Worm (Caenorhabditis elegans) whole organism, L1 larva: Measurements from ENCODE around the gene K10C8.4.
A peak's percentile ranks its signal among the peaks of the same experiment; 100 is the strongest.

Source experiments
- C04F5.9 ChIP-seq: sonication (generic microtip); optimal IDR thresholded peaks from 2 replicates; lab custom pipeline; 2016; ENCODE audit warnings: missing genetic modification characterization, missing compliant biosample characterization
- C16A3.4 ChIP-seq: fragments of 150-350 bp; optimal IDR thresholded peaks from 2 replicates; lab custom pipeline; 2014; ENCODE audit warnings: missing biosample characterization, missing genetic modification characterization
- C34B4.2 ChIP-seq: sonication (generic microtip); optimal IDR thresholded peaks from 2 replicates; lab custom pipeline; 2017; ENCODE audit warnings: mild to moderate bottlenecking, missing genetic modification characterization, missing compliant biosample characterization
- F16B12.6 ChIP-seq: fragments of 150-350 bp; optimal IDR thresholded peaks from 2 replicates; lab custom pipeline; 2014; ENCODE audit warnings: missing biosample characterization, missing genetic modification characterization
- Y116A8C.19 ChIP-seq: sonication (generic microtip); optimal IDR thresholded peaks from 2 replicates; lab custom pipeline; 2016; ENCODE audit warnings: missing compliant biosample characterization, missing genetic modification characterization, borderline replicate concordance
- aha-1 ChIP-seq: fragments of 150-350 bp; optimal IDR thresholded peaks from 2 replicates; lab custom pipeline; 2014; ENCODE audit warnings: missing biosample characterization, missing genetic modification characterization
- alr-1 ChIP-seq: fragments of 200-800 bp; sonication (Bioruptor generic); optimal IDR thresholded peaks from 2 replicates; lab custom pipeline; 2018; ENCODE audit warnings: borderline replicate concordance, mild to moderate bottlenecking, missing genetic modification characterization, missing compliant biosample characterization
- ama-1 ChIP-seq: fragments of 150-350 bp; optimal IDR thresholded peaks from 2 replicates; lab custom pipeline; 2014
- blmp-1 ChIP-seq: fragments of 150-350 bp; optimal IDR thresholded peaks from 2 replicates; lab custom pipeline; 2014; ENCODE audit warnings: missing biosample characterization, missing genetic modification characterization
- ceh-63 ChIP-seq: fragments of 200-800 bp; sonication (Bioruptor generic); optimal IDR thresholded peaks from 2 replicates; lab custom pipeline; 2018; ENCODE audit warnings: mild to moderate bottlenecking, missing genetic modification characterization, missing compliant biosample characterization
- ceh-88 ChIP-seq: fragments of 200-800 bp; sonication (Bioruptor generic); IDR thresholded peaks from 2 replicates; pipeline ENCODE4 v1.3.6; 2022; ENCODE audit warnings: missing genetic modification characterization, missing compliant biosample characterization
- ceh-90 ChIP-seq: sonication (generic microtip); optimal IDR thresholded peaks from 2 replicates; lab custom pipeline; 2016; ENCODE audit warnings: missing genetic modification characterization, missing compliant biosample characterization
- ces-1 ChIP-seq: fragments of 150-350 bp; optimal IDR thresholded peaks from 2 replicates; lab custom pipeline; 2014; ENCODE audit warnings: missing biosample characterization, missing genetic modification reagents, missing genetic modification characterization
- dsc-1 ChIP-seq: sonication (generic microtip); optimal IDR thresholded peaks from 2 replicates; lab custom pipeline; 2016; ENCODE audit warnings: mild to moderate bottlenecking, missing genetic modification characterization, missing compliant biosample characterization
- efl-1 ChIP-seq, 4 experiments: fragments of 150-350 bp; optimal IDR thresholded peaks in 3 of 4; peaks in 1 of 4; 1 replicate in 1 of 4; 2 replicates in 3 of 4; lab custom pipeline; 2014; ENCODE audit warnings: missing biosample characterization in 2 of 4, missing genetic modification characterization in 2 of 4, missing genetic modification reagents in 2 of 4
- egl-13 ChIP-seq: sonication (generic microtip); optimal IDR thresholded peaks from 2 replicates; lab custom pipeline; 2016; ENCODE audit warnings: missing genotype, missing genetic modification reagents, missing genetic modification characterization, missing compliant biosample characterization
- egl-27 ChIP-seq, 2 experiments: fragments of 150-350 bp in 1 of 2; sonication (generic microtip); optimal IDR thresholded peaks; 3 replicates each; lab custom pipeline; 2017 to 2018; ENCODE audit warnings: missing biosample characterization in 2 of 2, missing genetic modification characterization in 2 of 2, missing genetic modification reagents in 2 of 2
- elt-2 ChIP-seq: sonication (generic microtip); optimal IDR thresholded peaks from 2 replicates; lab custom pipeline; 2016; ENCODE audit warnings: missing genetic modification characterization, mild to moderate bottlenecking, inconsistent platforms, missing compliant biosample characterization, missing genetic modification reagents
- elt-3 ChIP-seq, 6 experiments: fragments of 150-350 bp in 1 of 6; sonication (generic microtip); optimal IDR thresholded peaks; 2 replicates each; lab custom pipeline; 2017 to 2018; ENCODE audit warnings: missing biosample characterization in 6 of 6, missing genetic modification characterization in 6 of 6, inconsistent platforms in 1 of 6
- fkh-8 ChIP-seq: sonication (generic microtip); optimal IDR thresholded peaks from 2 replicates; lab custom pipeline; 2016; ENCODE audit warnings: mild to moderate bottlenecking, missing genetic modification characterization, missing compliant biosample characterization
- fos-1 ChIP-seq: fragments of 150-350 bp; optimal IDR thresholded peaks from 2 replicates; lab custom pipeline; 2014; ENCODE audit warnings: missing biosample characterization, missing genetic modification characterization
- grh-1 ChIP-seq: fragments of 200-800 bp; sonication (Bioruptor generic); IDR thresholded peaks from 2 replicates; pipeline ENCODE4 v1.3.6; 2022; ENCODE audit warnings: missing genetic modification reagents, missing genetic modification characterization, missing compliant biosample characterization
- hlh-17 ChIP-seq: fragments of 200-800 bp; sonication (Bioruptor generic); optimal IDR thresholded peaks from 2 replicates; lab custom pipeline; 2018; ENCODE audit warnings: missing genetic modification characterization, mild to moderate bottlenecking, missing compliant biosample characterization, moderate library complexity, borderline replicate concordance
- hlh-4 ChIP-seq: sonication (generic microtip); optimal IDR thresholded peaks from 2 replicates; lab custom pipeline; 2016; ENCODE audit warnings: mild to moderate bottlenecking, missing genetic modification characterization, missing compliant biosample characterization
- irx-1 ChIP-seq: sonication (generic microtip); optimal IDR thresholded peaks from 2 replicates; lab custom pipeline; 2016; ENCODE audit warnings: missing genetic modification characterization, missing compliant biosample characterization
- lin-15B ChIP-seq: fragments of 150-350 bp; sonication (generic microtip); optimal IDR thresholded peaks from 3 replicates; lab custom pipeline; 2014; ENCODE audit warnings: missing biosample characterization, missing genetic modification characterization
- mab-9 ChIP-seq: fragments of 200-800 bp; sonication (Bioruptor generic); IDR thresholded peaks from 2 replicates; pipeline ENCODE4 v1.3.6; 2022; ENCODE audit warnings: missing genetic modification reagents, missing genetic modification characterization, missing compliant biosample characterization
- mep-1 ChIP-seq: fragments of 150-350 bp; optimal IDR thresholded peaks from 2 replicates; lab custom pipeline; 2014; ENCODE audit warnings: missing biosample characterization, missing genetic modification characterization
- nhr-11 ChIP-seq: fragments of 150-350 bp; optimal IDR thresholded peaks from 2 replicates; lab custom pipeline; 2014; ENCODE audit warnings: missing biosample characterization, missing genetic modification characterization
- nhr-19 ChIP-seq: fragments of 200-800 bp; sonication (Bioruptor generic); conservative IDR thresholded peaks from 2 replicates; pipeline ENCODE4 v1.3.6; 2022; ENCODE audit warnings: missing genetic modification characterization, missing compliant biosample characterization
- nhr-20 ChIP-seq: sonication (generic microtip); optimal IDR thresholded peaks from 2 replicates; lab custom pipeline; 2016; ENCODE audit warnings: mild to moderate bottlenecking, missing genetic modification characterization, missing compliant biosample characterization
- nhr-28 ChIP-seq: fragments of 150-350 bp; optimal IDR thresholded peaks from 2 replicates; lab custom pipeline; 2014; ENCODE audit warnings: missing biosample characterization, missing genetic modification characterization
- nhr-71 ChIP-seq: sonication (generic microtip); optimal IDR thresholded peaks from 2 replicates; lab custom pipeline; 2016; ENCODE audit warnings: mild to moderate bottlenecking, missing genetic modification characterization, moderate library complexity, missing compliant biosample characterization
- nhr-77 ChIP-seq: fragments of 150-350 bp; optimal IDR thresholded peaks from 2 replicates; lab custom pipeline; 2014; ENCODE audit warnings: missing biosample characterization, missing genetic modification characterization
- pag-3 ChIP-seq: sonication (generic microtip); optimal IDR thresholded peaks from 2 replicates; lab custom pipeline; 2017; ENCODE audit warnings: missing genetic modification characterization, mild to moderate bottlenecking, missing compliant biosample characterization, antibody characterized with exemption, borderline replicate concordance; ENCODE audit not compliant: insufficient read depth
- skn-1 ChIP-seq: fragments of 150-350 bp; optimal IDR thresholded peaks from 2 replicates; lab custom pipeline; 2014; ENCODE audit warnings: missing biosample characterization, missing genetic modification characterization
- snpc-4 ChIP-seq: fragments of 150-350 bp; optimal IDR thresholded peaks from 2 replicates; lab custom pipeline; 2014; ENCODE audit warnings: missing biosample characterization, missing genetic modification characterization
- sptf-1 ChIP-seq: fragments of 150-350 bp; optimal IDR thresholded peaks from 2 replicates; lab custom pipeline; 2014; ENCODE audit warnings: missing biosample characterization, missing genetic modification characterization
- sup-37 ChIP-seq: fragments of 200-800 bp; sonication (Bioruptor generic); optimal IDR thresholded peaks from 2 replicates; lab custom pipeline; 2018; ENCODE audit warnings: mild to moderate bottlenecking, missing genetic modification characterization, missing compliant biosample characterization
- tbx-2 ChIP-seq: sonication (generic microtip); optimal IDR thresholded peaks from 2 replicates; lab custom pipeline; 2016; ENCODE audit warnings: missing genetic modification characterization, missing compliant biosample characterization
- tlp-1 ChIP-seq: fragments of 150-350 bp; optimal IDR thresholded peaks from 2 replicates; lab custom pipeline; 2014; ENCODE audit warnings: missing biosample characterization, missing genetic modification characterization
- unc-130 ChIP-seq: fragments of 150-350 bp; optimal IDR thresholded peaks from 2 replicates; lab custom pipeline; 2017; ENCODE audit warnings: missing biosample characterization, missing genetic modification characterization, inconsistent platforms
- unc-30 ChIP-seq: sonication (generic microtip); optimal IDR thresholded peaks from 2 replicates; lab custom pipeline; 2017; ENCODE audit warnings: missing biosample characterization, missing genetic modification characterization
- unc-62 ChIP-seq: fragments of 150-350 bp; optimal IDR thresholded peaks from 2 replicates; lab custom pipeline; 2014; ENCODE audit warnings: missing biosample characterization, missing genetic modification reagents, missing genetic modification characterization
- unc-86 ChIP-seq: sonication (generic microtip); optimal IDR thresholded peaks from 2 replicates; lab custom pipeline; 2016; ENCODE audit warnings: missing genetic modification characterization, missing compliant biosample characterization
- unc-98 ChIP-seq: fragments of 200-800 bp; sonication (Bioruptor generic); IDR thresholded peaks from 2 replicates; pipeline ENCODE4 v1.3.6; 2022; ENCODE audit warnings: missing genetic modification characterization, missing compliant biosample characterization
- zip-4 ChIP-seq: fragments of 200-800 bp; sonication (Bioruptor generic); optimal IDR thresholded peaks from 2 replicates; lab custom pipeline; 2018; ENCODE audit warnings: mild to moderate bottlenecking, missing genetic modification characterization, moderate library complexity, missing compliant biosample characterization
- ztf-11 ChIP-seq, 2 experiments: sonication (generic microtip); optimal IDR thresholded peaks; 2 replicates each; lab custom pipeline; 2016 to 2017; ENCODE audit warnings: missing genetic modification characterization in 2 of 2, missing biosample characterization in 1 of 2, missing compliant biosample characterization in 1 of 2
- ztf-4 ChIP-seq: fragments of 150-350 bp; optimal IDR thresholded peaks from 2 replicates; lab custom pipeline; 2014; ENCODE audit warnings: missing biosample characterization, missing genetic modification characterization

Gene K10C8.4

DNA sequence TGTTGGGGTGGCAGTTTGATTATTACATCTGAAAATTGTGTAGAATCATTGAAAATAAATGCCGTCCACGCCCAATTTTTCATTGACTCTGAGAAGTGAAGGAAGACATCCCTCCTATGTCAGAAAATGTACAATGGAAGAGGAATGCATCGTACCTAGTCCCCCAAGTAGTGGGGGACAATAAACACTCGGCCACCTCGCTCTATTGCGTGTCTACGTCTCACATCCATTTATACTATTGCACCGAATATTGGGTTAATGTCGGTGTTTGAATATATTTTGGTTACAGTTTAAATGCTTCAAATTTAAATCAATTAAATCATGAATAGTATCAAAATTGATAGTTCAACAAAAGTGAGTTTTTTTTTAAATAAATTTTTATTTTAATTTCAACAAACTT is 46.4 kb upstream of the K10C8.4 start, which contains the start of gene lin-25 (continued):
- TF ChIP-seq hlh-17 (GFP tag; lab: Kevin White, UChicago) (no peak), egl-13 (tag; lab: Kevin White, UChicago) (no peak), ceh-63 (GFP tag; lab: Kevin White, UChicago) (no peak), C16A3.4 (tag; lab: Kevin White, UChicago) (peak; percentile 15), nhr-20 (tag; lab: Kevin White, UChicago) (no peak), skn-1 (no peak), mep-1 (tag; lab: Kevin White, UChicago) (no peak), fkh-8 (no peak), ceh-88 (GFP tag; lab: Robert Waterston, UW) (no peak), unc-30 (tag; lab: Kevin White, UChicago) (no peak), sptf-1 (tag; lab: Kevin White, UChicago) (no peak), nhr-77 (tag; lab: Kevin White, UChicago) (no peak), F16B12.6 (no peak), efl-1 (optimal IDR thresholded peaks at IDR 0.05; lab: Kevin White, UChicago) (peak; percentile 32 to 41), efl-1 (GFP tag; optimal IDR thresholded peaks at IDR 0.05 in 1 of 2; lab: Kevin White, UChicago) (peak in 1 of 2 experiments; percentile 21), tlp-1 (no peak), dsc-1 (tag; lab: Kevin White, UChicago) (no peak), nhr-19 (no peak), nhr-71 (tag; lab: Kevin White, UChicago) (peak; percentile 9), egl-27 (tag; optimal IDR thresholded peaks at IDR 0.05; lab: Kevin White, UChicago) (no peak), ztf-11 (tag; optimal IDR thresholded peaks at IDR 0.05; lab: Kevin White, UChicago) (no peak), unc-130 (tag; lab: Kevin White, UChicago) (no peak), elt-2 (tag; lab: Kevin White, UChicago) (no peak), irx-1 (no peak), blmp-1 (peak; percentile 24), C34B4.2 (tag; lab: Kevin White, UChicago) (no peak), ces-1 (GFP tag; lab: Kevin White, UChicago) (no peak), tbx-2 (no peak), grh-1 (GFP tag; lab: Robert Waterston, UW) (no peak), ceh-90 (no peak)
- TF ChIP-seq, all 84 proteins: peak for 12

- no peak for TF ChIP-seq tlp-1
- no peak for TF ChIP-seq elt-3 (tag; optimal IDR thresholded peaks at IDR 0.05; lab: Kevin White, UChicago)
- TF ChIP-seq unc-86, result no peak
- TF ChIP-seq C04F5.9, result no peak
- no peak for TF ChIP-seq pag-3 (tag; lab: Kevin White, UChicago)
- no peak for TF ChIP-seq hlh-4 (tag; lab: Kevin White, UChicago)
- TF ChIP-seq sptf-1 (tag; lab: Kevin White, UChicago), result no peak
- no peak for TF ChIP-seq alr-1 (tag; lab: Kevin White, UChicago)
- TF ChIP-seq unc-98 (GFP tag; lab: Robert Waterston, UW), result no peak
- no peak for TF ChIP-seq nhr-11 (tag; lab: Kevin White, UChicago)
- no peak for TF ChIP-seq unc-130 (tag; lab: Kevin White, UChicago)
- TF ChIP-seq ama-1, result no peak
- no peak for TF ChIP-seq ceh-63 (GFP tag; lab: Kevin White, UChicago)
- no peak for TF ChIP-seq snpc-4
Observed at ce11 chrV:12658142-12658541, 37.9 kb upstream of the K10C8.4 start, which contains the start of gene W05B10.6. W05B10.6 (minus strand) TSS chrV:12658242.

- peak; percentile 84 for TF ChIP-seq nhr-71 (tag; lab: Kevin White, UChicago)
- TF ChIP-seq unc-62 (GFP tag; lab: Kevin White, UChicago), result no peak
- no peak for TF ChIP-seq mab-9 (GFP tag; lab: Robert Waterston, UW)
- no peak for TF ChIP-seq ceh-88 (GFP tag; lab: Robert Waterston, UW)
- TF ChIP-seq unc-30 (tag; lab: Kevin White, UChicago), result no peak
- no peak for TF ChIP-seq Y116A8C.19 (tag; lab: Kevin White, UChicago)
- no peak for TF ChIP-seq nhr-28
- no peak for TF ChIP-seq ama-1
- peak; percentile 43 for TF ChIP-seq irx-1
- no peak for TF ChIP-seq lin-15B
- peak; percentile 85 for TF ChIP-seq C16A3.4 (tag; lab: Kevin White, UChicago)
- TF ChIP-seq zip-4 (GFP tag; lab: Kevin White, UChicago), result no peak
- TF ChIP-seq sup-37, result no peak
- no peak for TF ChIP-seq alr-1 (tag; lab: Kevin White, UChicago)
- no peak for TF ChIP-seq C34B4.2 (tag; lab: Kevin White, UChicago)
- no peak for TF ChIP-seq aha-1 (tag; lab: Kevin White, UChicago)
- TF ChIP-seq sptf-1 (tag; lab: Kevin White, UChicago), result no peak
- TF ChIP-seq fos-1 (tag; lab: Kevin White, UChicago), result peak; percentile 6
- peak; percentile 34 for TF ChIP-seq ztf-4 (tag; lab: Kevin White, UChicago)
- TF ChIP-seq elt-2 (tag; lab: Kevin White, UChicago), result no peak
- no peak for TF ChIP-seq egl-27 (tag; optimal IDR thresholded peaks at IDR 0.05; lab: Kevin White, UChicago)
Observed at ce11 chrV:12659426-12659825, 36.6 kb upstream of the K10C8.4 start, which contains the start of gene ccch-3. ccch-3 (minus strand) TSS chrV:12659687.
